Worm (Caenorhabditis elegans) whole organism, L4 larva: Measurements from ENCODE around the gene emb-27.

Experiments
- F26F4.8 ChIP-seq: fragments of 200-800 bp; sonication (Bioruptor generic); conservative IDR thresholded peaks from 2 replicates; pipeline ENCODE4 v1.3.6; 2022; ENCODE audit warnings: missing genetic modification characterization, missing compliant biosample characterization
- F37D6.2 ChIP-seq: sonication (generic microtip); optimal IDR thresholded peaks from 2 replicates; lab custom pipeline; 2016; ENCODE audit warnings: mild to moderate bottlenecking, missing genetic modification characterization, missing compliant biosample characterization
- F49E8.2 ChIP-seq: sonication (generic microtip); optimal IDR thresholded peaks from 2 replicates; lab custom pipeline; 2016; ENCODE audit warnings: missing compliant biosample characterization, mild to moderate bottlenecking, missing genetic modification characterization, borderline replicate concordance
- R02D3.7 ChIP-seq: fragments of 150-350 bp; sonication (generic microtip); optimal IDR thresholded peaks from 3 replicates; lab custom pipeline; 2014; ENCODE audit warnings: missing biosample characterization, missing genetic modification characterization
- T20F7.1 ChIP-seq: fragments of 200-800 bp; sonication (Bioruptor generic); optimal IDR thresholded peaks from 2 replicates; lab custom pipeline; 2018; ENCODE audit warnings: mild to moderate bottlenecking, missing genetic modification characterization, missing compliant biosample characterization
- aha-1 ChIP-seq: fragments of 150-350 bp; peaks from one replicate; lab custom pipeline; 2014; ENCODE audit warnings: missing biosample characterization, missing genetic modification characterization
- aly-2 ChIP-seq: sonication (generic microtip); optimal IDR thresholded peaks from 2 replicates; lab custom pipeline; 2018; ENCODE audit warnings: missing biosample characterization, missing genetic modification characterization
- arid-1 ChIP-seq: fragments of 200-800 bp; sonication (Bioruptor generic); conservative IDR thresholded peaks from 2 replicates; pipeline ENCODE4 v1.3.6; 2022; ENCODE audit warnings: missing genetic modification reagents, missing genetic modification characterization, missing compliant biosample characterization
- attf-4 ChIP-seq: sonication (generic microtip); optimal IDR thresholded peaks from 3 replicates; lab custom pipeline; 2017; ENCODE audit warnings: missing biosample characterization, missing genetic modification characterization
- ceh-28 ChIP-seq: fragments of 150-350 bp; optimal IDR thresholded peaks from 2 replicates; lab custom pipeline; 2014; ENCODE audit warnings: missing biosample characterization, missing genetic modification reagents, missing genetic modification characterization
- ceh-44 ChIP-seq: fragments of 200-800 bp; sonication (Bioruptor generic); IDR thresholded peaks from 2 replicates; pipeline ENCODE4 v1.3.6; 2022; ENCODE audit warnings: missing genetic modification reagents, missing genetic modification characterization, missing compliant biosample characterization
- ceh-62 ChIP-seq: sonication (generic microtip); optimal IDR thresholded peaks from 2 replicates; lab custom pipeline; 2017; ENCODE audit warnings: missing biosample characterization, missing genetic modification characterization
- cey-2 ChIP-seq: sonication (generic microtip); optimal IDR thresholded peaks from 3 replicates; lab custom pipeline; 2017; ENCODE audit warnings: missing genetic modification characterization, mild to moderate bottlenecking, missing compliant biosample characterization, antibody characterized with exemption, borderline replicate concordance; ENCODE audit not compliant: insufficient read depth
- daf-12 ChIP-seq: fragments of 150-350 bp; optimal IDR thresholded peaks from 2 replicates; lab custom pipeline; 2014; ENCODE audit warnings: missing biosample characterization, missing genetic modification reagents, missing genetic modification characterization
- daf-8 ChIP-seq: fragments of 200-800 bp; sonication (Bioruptor generic); IDR thresholded peaks from 2 replicates; pipeline ENCODE4 v1.3.6; 2022; ENCODE audit warnings: missing genetic modification characterization, missing compliant biosample characterization
- dmd-6 ChIP-seq: fragments of 200-800 bp; sonication (Bioruptor generic); IDR thresholded peaks from 2 replicates; pipeline ENCODE4 v1.3.6; 2022; ENCODE audit warnings: missing genetic modification reagents, missing genetic modification characterization, missing compliant biosample characterization
- dpl-1 ChIP-seq: fragments of 150-350 bp; optimal IDR thresholded peaks from 2 replicates; lab custom pipeline; 2014; ENCODE audit warnings: missing biosample characterization, missing genetic modification reagents, missing genetic modification characterization
- dve-1 ChIP-seq: sonication (generic microtip); optimal IDR thresholded peaks from 2 replicates; lab custom pipeline; 2017; ENCODE audit warnings: antibody characterized with exemption, mild to moderate bottlenecking, missing genetic modification characterization, missing compliant biosample characterization; ENCODE audit not compliant: insufficient read depth
- fos-1 ChIP-seq: fragments of 150-350 bp; optimal IDR thresholded peaks from 2 replicates; lab custom pipeline; 2014; ENCODE audit warnings: missing biosample characterization, missing genetic modification characterization
- hlh-30 ChIP-seq: sonication (generic microtip); optimal IDR thresholded peaks from 2 replicates; lab custom pipeline; 2017; ENCODE audit warnings: antibody characterized with exemption, mild to moderate bottlenecking, missing genetic modification characterization, missing compliant biosample characterization; ENCODE audit not compliant: insufficient read depth
- hmg-1.1 ChIP-seq: fragments of 200-800 bp; sonication (Bioruptor generic); IDR thresholded peaks from 2 replicates; pipeline ENCODE4 v1.3.6; 2022; ENCODE audit warnings: missing genetic modification reagents, missing genetic modification characterization, missing compliant biosample characterization
- lim-7 ChIP-seq: fragments of 200-800 bp; sonication (Bioruptor generic); IDR thresholded peaks from 2 replicates; pipeline ENCODE4 v1.3.6; 2022; ENCODE audit warnings: missing genetic modification characterization, missing compliant biosample characterization
- lin-15B ChIP-seq: fragments of 150-350 bp; sonication (generic microtip); optimal IDR thresholded peaks from 3 replicates; lab custom pipeline; 2014; ENCODE audit warnings: missing biosample characterization, missing genetic modification characterization
- lin-38 ChIP-seq: fragments of 200-800 bp; sonication (Bioruptor generic); IDR thresholded peaks from 2 replicates; pipeline ENCODE4 v1.3.6; 2022; ENCODE audit warnings: missing genetic modification reagents, missing genetic modification characterization, missing compliant biosample characterization
- lin-39 ChIP-seq: fragments of 150-350 bp; optimal IDR thresholded peaks from 2 replicates; lab custom pipeline; 2014; ENCODE audit warnings: missing biosample characterization, missing genetic modification reagents, missing genetic modification characterization
- lir-3 ChIP-seq: sonication (generic microtip); optimal IDR thresholded peaks from 2 replicates; lab custom pipeline; 2016; ENCODE audit warnings: mild to moderate bottlenecking, missing genetic modification characterization, missing compliant biosample characterization
- lsy-2 ChIP-seq, 2 experiments: fragments of 150-350 bp in 1 of 2; sonication (generic microtip) in 1 of 2; optimal IDR thresholded peaks; 2 replicates each; lab custom pipeline; 2014 to 2017; ENCODE audit warnings: missing biosample characterization in 2 of 2, missing genetic modification characterization in 2 of 2
- mdl-1 ChIP-seq, 2 experiments: fragments of 150-350 bp in 1 of 2; sonication (generic microtip) in 1 of 2; optimal IDR thresholded peaks; 2 replicates each; lab custom pipeline; 2014 to 2017; ENCODE audit warnings: missing biosample characterization in 2 of 2, missing genetic modification characterization in 2 of 2
- mep-1 ChIP-seq: fragments of 150-350 bp; sonication (generic microtip); optimal IDR thresholded peaks from 3 replicates; lab custom pipeline; 2014; ENCODE audit warnings: missing biosample characterization, missing genetic modification characterization
- mes-2 ChIP-seq: sonication (generic microtip); optimal IDR thresholded peaks from 2 replicates; lab custom pipeline; 2016; ENCODE audit warnings: missing genotype, mild to moderate bottlenecking, missing genetic modification characterization, missing compliant biosample characterization; ENCODE audit not compliant: poor library complexity, severe bottlenecking
- nhr-25 ChIP-seq: sonication (generic microtip); optimal IDR thresholded peaks from 2 replicates; lab custom pipeline; 2017; ENCODE audit warnings: missing genetic modification characterization, mild to moderate bottlenecking, missing compliant biosample characterization, antibody characterized with exemption, moderate library complexity, borderline replicate concordance; ENCODE audit not compliant: insufficient read depth
- nhr-28 ChIP-seq: fragments of 150-350 bp; optimal IDR thresholded peaks from 2 replicates; lab custom pipeline; 2014; ENCODE audit warnings: missing biosample characterization, missing genetic modification characterization
- nhr-41 ChIP-seq: fragments of 200-800 bp; sonication (Bioruptor generic); IDR thresholded peaks from 2 replicates; pipeline ENCODE4 v1.3.6; 2022; ENCODE audit warnings: missing genetic modification reagents, missing genetic modification characterization, missing compliant biosample characterization
- nhr-48 ChIP-seq: sonication (generic microtip); optimal IDR thresholded peaks from 2 replicates; lab custom pipeline; 2016; ENCODE audit warnings: mild to moderate bottlenecking, missing genetic modification characterization, missing compliant biosample characterization
- nhr-6 ChIP-seq: fragments of 150-350 bp; optimal IDR thresholded peaks from 2 replicates; lab custom pipeline; 2014; ENCODE audit warnings: missing biosample characterization, missing genetic modification characterization
- nhr-76 ChIP-seq: fragments of 150-350 bp; optimal IDR thresholded peaks from 2 replicates; lab custom pipeline; 2014; ENCODE audit warnings: missing biosample characterization, missing genetic modification characterization
- php-3 ChIP-seq: fragments of 200-800 bp; sonication (Bioruptor generic); IDR thresholded peaks from 2 replicates; pipeline ENCODE4 v1.3.6; 2022; ENCODE audit warnings: missing genetic modification reagents, missing genetic modification characterization, missing compliant biosample characterization
- saeg-2 ChIP-seq: fragments of 200-800 bp; sonication (Bioruptor generic); IDR thresholded peaks from 2 replicates; pipeline ENCODE4 v1.3.6; 2022; ENCODE audit warnings: missing genetic modification reagents, missing genetic modification characterization, missing compliant biosample characterization
- snpc-4 ChIP-seq: fragments of 150-350 bp; optimal IDR thresholded peaks from 2 replicates; lab custom pipeline; 2014; ENCODE audit warnings: missing biosample characterization, missing genetic modification characterization
- zag-1 ChIP-seq: fragments of 150-350 bp; optimal IDR thresholded peaks from 2 replicates; lab custom pipeline; 2014; ENCODE audit warnings: missing biosample characterization, missing genetic modification characterization
- zip-11 ChIP-seq: fragments of 200-800 bp; sonication (Bioruptor generic); IDR thresholded peaks from 2 replicates; pipeline ENCODE4 v1.3.6; 2022; ENCODE audit warnings: missing genetic modification characterization, missing compliant biosample characterization
- zip-2 ChIP-seq: fragments of 150-350 bp; optimal IDR thresholded peaks from 2 replicates; lab custom pipeline; 2014; ENCODE audit warnings: missing biosample characterization, missing genetic modification characterization

emb-27 gene

ce11 chrII:8143278-8143931 lies 18.6 kb downstream of the emb-27 start, which contains the start of the genes ints-11 and rpl-10:
Gene ints-11, minus strand, starts transcription at chrII:8143478.
Gene rpl-10, plus strand, starts transcription at chrII:8143881.
- TF ChIP-seq mes-2 (tag; lab: Kevin White, UChicago) (peak; percentile 69), nhr-6 (tag; lab: Kevin White, UChicago) (peak; percentile 10), T20F7.1 (GFP tag; lab: Kevin White, UChicago) (no peak), dve-1 (tag; lab: Kevin White, UChicago) (peak; percentile 20), lin-39 (tag; lab: Kevin White, UChicago) (no peak), fos-1 (tag; lab: Kevin White, UChicago) (no peak), lin-38 (peak; percentile 58), hlh-30 (tag; lab: Kevin White, UChicago) (peak; percentile 51), dpl-1 (GFP tag; lab: Kevin White, UChicago) (peak; percentile 68), nhr-28 (tag; lab: Kevin White, UChicago) (peak; percentile 7), mep-1 (peak; percentile 25), lsy-2 (tag; optimal IDR thresholded peaks at IDR 0.05; lab: Kevin White, UChicago) (peak in 1 of 2 experiments; percentile 97)

DNA sequence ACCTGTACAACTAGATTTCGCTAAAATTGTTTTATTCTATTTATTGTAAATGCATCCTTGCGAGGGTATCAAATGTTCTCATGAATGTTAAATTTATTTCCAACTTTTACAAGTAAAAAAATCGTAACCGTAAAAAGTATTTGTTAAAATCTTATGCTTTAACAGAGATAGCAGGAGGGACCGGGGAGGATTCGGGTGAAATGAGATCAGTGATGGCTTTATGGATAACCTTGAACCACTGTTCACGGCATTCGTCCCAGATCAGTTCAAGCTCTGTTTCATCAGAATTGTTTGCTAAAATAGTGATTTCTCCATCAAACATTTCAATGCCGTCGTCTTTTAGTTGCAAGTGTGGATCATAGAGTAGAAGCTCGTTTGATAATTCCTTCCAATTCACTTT lies 20.8 kb downstream of the emb-27 start:
- TF ChIP-seq zag-1 (tag; lab: Kevin White, UChicago) (no peak), hmg-1.1 (GFP tag; lab: Robert Waterston, UW) (no peak), php-3 (GFP tag; lab: Robert Waterston, UW) (no peak), mdl-1 (tag; optimal IDR thresholded peaks at IDR 0.05; lab: Kevin White, UChicago) (no peak), mes-2 (tag; lab: Kevin White, UChicago) (peak; percentile 5), zip-2 (no peak), R02D3.7 (tag; lab: Kevin White, UChicago) (no peak), lin-15B (tag; lab: Kevin White, UChicago) (no peak), nhr-41 (no peak), daf-8 (GFP tag; lab: Robert Waterston, UW) (no peak), ceh-62 (tag; lab: Kevin White, UChicago) (no peak), saeg-2 (no peak), ceh-28 (tag; lab: Kevin White, UChicago) (no peak), aha-1 (no peak), zip-11 (GFP tag; lab: Robert Waterston, UW) (no peak), cey-2 (tag; lab: Kevin White, UChicago) (no peak), lin-39 (tag; lab: Kevin White, UChicago) (no peak), ceh-44 (GFP tag; lab: Robert Waterston, UW) (no peak), nhr-76 (tag; lab: Kevin White, UChicago) (no peak), daf-12 (no peak), lir-3 (tag; lab: Kevin White, UChicago) (no peak), F37D6.2 (no peak), dmd-6 (GFP tag; lab: Robert Waterston, UW) (no peak), dve-1 (tag; lab: Kevin White, UChicago) (no peak), nhr-25 (tag; lab: Kevin White, UChicago) (no peak), dpl-1 (GFP tag; lab: Kevin White, UChicago) (no peak), nhr-48 (tag; lab: Kevin White, UChicago) (no peak), lin-38 (peak; percentile 51), F26F4.8 (GFP tag; lab: Robert Waterston, UW) (no peak), snpc-4 (tag; lab: Kevin White, UChicago) (no peak), F49E8.2 (tag; lab: Kevin White, UChicago) (peak; percentile 1), lim-7 (no peak), aly-2 (tag; lab: Kevin White, UChicago) (peak; percentile 67), attf-4 (tag; lab: Kevin White, UChicago) (no peak), hlh-30 (tag; lab: Kevin White, UChicago) (no peak), arid-1 (GFP tag; lab: Robert Waterston, UW) (0 out of 2 replicates have a peak, but pooled peaks have one; percentile 10)
